Fruit fly (Drosophila melanogaster) whole organism, embryonic: Measurements from ENCODE around the gene CG43678.

ENCODE experiments used
- ATbp ChIP-seq: fragments of 200-800 bp; sonication (Bioruptor generic); optimal IDR thresholded peaks from 2 replicates; lab custom pipeline; 2017; ENCODE audit warnings: missing biosample characterization, mild to moderate bottlenecking, missing genetic modification characterization, missing genetic modification reagents
- Aef1 ChIP-seq: fragments of 200-800 bp; sonication (Bioruptor generic); IDR thresholded peaks from 3 replicates; pipeline ENCODE4 v1.3.6; 2022; ENCODE audit warnings: missing biosample characterization, missing genetic modification characterization
- Antp ChIP-seq: fragments of 200-800 bp; sonication (Bioruptor generic); optimal IDR thresholded peaks from 3 replicates; lab custom pipeline; 2016; ENCODE audit warnings: missing biosample characterization, missing genetic modification characterization
- Bdp1 ChIP-seq: fragments of 200-800 bp; sonication (Bioruptor generic); optimal IDR thresholded peaks from 3 replicates; lab custom pipeline; 2016; ENCODE audit warnings: missing biosample characterization, missing genetic modification characterization
- C15 ChIP-seq: fragments of 200-800 bp; sonication (Bioruptor generic); IDR thresholded peaks from 3 replicates; pipeline ENCODE4 v1.3.6; 2022; ENCODE audit warnings: missing biosample characterization, missing genetic modification characterization
- CG10147 ChIP-seq: fragments of 200-800 bp; sonication (Bioruptor generic); optimal IDR thresholded peaks from 2 replicates; lab custom pipeline; 2019; ENCODE audit warnings: missing biosample characterization, mild to moderate bottlenecking, missing genetic modification characterization, moderate library complexity
- CG12391 ChIP-seq: fragments of 200-800 bp; sonication (Bioruptor generic); optimal IDR thresholded peaks from 3 replicates; lab custom pipeline; 2018; ENCODE audit warnings: missing biosample characterization, mild to moderate bottlenecking, missing genetic modification characterization, moderate library complexity
- CG15011 ChIP-seq: fragments of 200-800 bp; sonication (Bioruptor generic); optimal IDR thresholded peaks from 3 replicates; lab custom pipeline; 2018; ENCODE audit warnings: missing biosample characterization, mild to moderate bottlenecking, missing genetic modification characterization
- CG15479 ChIP-seq: fragments of 200-800 bp; sonication (Bioruptor generic); optimal IDR thresholded peaks from 3 replicates; lab custom pipeline; 2019; ENCODE audit warnings: missing biosample characterization, mild to moderate bottlenecking, missing genetic modification characterization, moderate library complexity
- CG17912 ChIP-seq: fragments of 200-800 bp; sonication (Bioruptor generic); optimal IDR thresholded peaks from 2 replicates; lab custom pipeline; 2018; ENCODE audit warnings: missing biosample characterization, mild to moderate bottlenecking, missing genetic modification characterization
- CG1832 ChIP-seq: fragments of 200-800 bp; sonication (Bioruptor generic); optimal IDR thresholded peaks from 2 replicates; lab custom pipeline; 2017; ENCODE audit warnings: missing biosample characterization, mild to moderate bottlenecking, missing genetic modification characterization, inconsistent platforms
- CG2199 ChIP-seq: fragments of 200-800 bp; sonication (Bioruptor generic); IDR thresholded peaks from 3 replicates; pipeline ENCODE4 v1.3.6; 2022; ENCODE audit warnings: missing biosample characterization, missing genetic modification characterization
- CG30020 ChIP-seq: fragments of 200-800 bp; optimal IDR thresholded peaks from 2 replicates; lab custom pipeline; 2019; ENCODE audit warnings: missing biosample characterization, mild to moderate bottlenecking, missing genetic modification characterization, moderate library complexity
- CG5180 ChIP-seq: fragments of 200-800 bp; sonication (Bioruptor generic); optimal IDR thresholded peaks from 3 replicates; lab custom pipeline; 2017; ENCODE audit warnings: missing biosample characterization, missing genetic modification characterization, mild to moderate bottlenecking, moderate library complexity, missing genetic modification reagents
- CG8924 ChIP-seq: fragments of 200-800 bp; optimal IDR thresholded peaks from 3 replicates; lab custom pipeline; 2019; ENCODE audit warnings: missing biosample characterization, mild to moderate bottlenecking, missing genetic modification characterization, moderate library complexity
- CG9797 ChIP-seq: fragments of 200-800 bp; sonication (Bioruptor generic); optimal IDR thresholded peaks from 3 replicates; lab custom pipeline; 2018; ENCODE audit warnings: missing biosample characterization, mild to moderate bottlenecking, missing genetic modification characterization
- Dek ChIP-seq: fragments of 200-800 bp; sonication (Bioruptor generic); optimal IDR thresholded peaks from 3 replicates; lab custom pipeline; 2019; ENCODE audit warnings: missing biosample characterization, mild to moderate bottlenecking, missing genetic modification characterization, moderate library complexity
- Dip2 ChIP-seq: fragments of 200-800 bp; sonication (Bioruptor generic); IDR thresholded peaks from 2 replicates; pipeline ENCODE4 v1.3.6; 2022; ENCODE audit warnings: missing biosample characterization, missing genetic modification characterization
- Doc3 ChIP-seq: fragments of 200-800 bp; sonication (Bioruptor generic); IDR thresholded peaks from 3 replicates; pipeline ENCODE4 v1.3.6; 2022; ENCODE audit warnings: missing biosample characterization, missing genetic modification characterization; ENCODE audit not compliant: partially characterized antibody
- Eip74EF ChIP-seq, 2 experiments: fragments of 200-800 bp in 1 of 2; fragments of >200 bp in 1 of 2; sonication (Bioruptor generic) in 1 of 2; optimal IDR thresholded peaks; 2 replicates each; lab custom pipeline; 2017 to 2019; ENCODE audit warnings: missing biosample characterization in 2 of 2, missing genetic modification characterization in 2 of 2, mild to moderate bottlenecking in 1 of 2, moderate library complexity in 1 of 2
- HLHmδ ChIP-seq: fragments of 200-800 bp; sonication (Bioruptor generic); optimal IDR thresholded peaks from 2 replicates; lab custom pipeline; 2018; ENCODE audit warnings: missing biosample characterization, mild to moderate bottlenecking, missing genetic modification characterization, moderate library complexity
- HmgZ ChIP-seq: fragments of 200-800 bp; sonication (Bioruptor generic); optimal IDR thresholded peaks from 2 replicates; lab custom pipeline; 2018; ENCODE audit warnings: missing biosample characterization, mild to moderate bottlenecking, missing genetic modification characterization
- Hr51 ChIP-seq, 2 experiments: fragments of 200-800 bp; sonication (Bioruptor generic); optimal IDR thresholded peaks; 2 replicates in 1 of 2; 3 replicates in 1 of 2; lab custom pipeline; 2016 to 2018; ENCODE audit warnings: missing biosample characterization in 2 of 2, missing genetic modification characterization in 2 of 2, mild to moderate bottlenecking in 1 of 2, moderate library complexity in 1 of 2
- Mad ChIP-seq: fragments of 200-800 bp; sonication (Bioruptor generic); optimal IDR thresholded peaks from 2 replicates; lab custom pipeline; 2016; ENCODE audit warnings: missing biosample characterization, missing genetic modification characterization
- NC2α ChIP-seq: fragments of 200-800 bp; sonication (Bioruptor generic); optimal IDR thresholded peaks from 2 replicates; lab custom pipeline; 2016; ENCODE audit warnings: missing biosample characterization, missing genetic modification characterization
- NC2β ChIP-seq: fragments of 200-800 bp; sonication (Bioruptor generic); optimal IDR thresholded peaks from 2 replicates; lab custom pipeline; 2016; ENCODE audit warnings: missing biosample characterization, missing genetic modification characterization
- Nf-YB ChIP-seq: fragments of 200-800 bp; sonication (Bioruptor generic); optimal IDR thresholded peaks from 3 replicates; lab custom pipeline; 2019; ENCODE audit warnings: missing biosample characterization, mild to moderate bottlenecking, missing genetic modification characterization, moderate library complexity
- Poxn ChIP-seq: fragments of 200-800 bp; sonication (Bioruptor generic); IDR thresholded peaks from 2 replicates; pipeline ENCODE4 v1.3.6; 2022; ENCODE audit warnings: missing biosample characterization, missing genetic modification characterization
- Trl ChIP-seq, 3 experiments: fragments of >200 bp in 2 of 3; fragments of 200-800 bp in 1 of 3; sonication (Bioruptor generic) in 1 of 3; optimal IDR thresholded peaks; 2 replicates in 1 of 3; 3 replicates in 2 of 3; lab custom pipeline; 2016 to 2017; ENCODE audit warnings: missing biosample characterization in 1 of 3, missing genetic modification characterization in 1 of 3
- abd-A ChIP-seq: fragments of 200-800 bp; sonication (Bioruptor generic); optimal IDR thresholded peaks from 3 replicates; lab custom pipeline; 2019; ENCODE audit warnings: missing biosample characterization, mild to moderate bottlenecking, missing genetic modification characterization, moderate library complexity
- ash1 ChIP-seq: fragments of 200-800 bp; sonication (Bioruptor generic); optimal IDR thresholded peaks from 2 replicates; lab custom pipeline; 2018; ENCODE audit warnings: missing biosample characterization, mild to moderate bottlenecking, missing genetic modification characterization
- cato ChIP-seq: fragments of 200-800 bp; sonication (Bioruptor generic); optimal IDR thresholded peaks from 2 replicates; lab custom pipeline; 2016; ENCODE audit warnings: missing biosample characterization, missing genetic modification characterization, borderline replicate concordance
- cg ChIP-seq: fragments of 200-800 bp; sonication (Bioruptor generic); optimal IDR thresholded peaks from 3 replicates; lab custom pipeline; 2019; ENCODE audit warnings: missing biosample characterization, mild to moderate bottlenecking, missing genetic modification characterization, moderate library complexity
- corto ChIP-seq: fragments of 200-800 bp; sonication (Bioruptor generic); optimal IDR thresholded peaks from 2 replicates; lab custom pipeline; 2016; ENCODE audit warnings: missing biosample characterization, mild to moderate bottlenecking, missing genetic modification characterization, moderate library complexity
- dm ChIP-seq: fragments of 200-800 bp; sonication (Bioruptor generic); optimal IDR thresholded peaks from 3 replicates; lab custom pipeline; 2016; ENCODE audit warnings: missing biosample characterization, missing genetic modification characterization
- gsb ChIP-seq: fragments of 200-800 bp; sonication (Bioruptor generic); IDR thresholded peaks from 2 replicates; pipeline ENCODE4 v1.3.6; 2022; ENCODE audit warnings: missing biosample characterization, missing genetic modification characterization
- gt ChIP-seq: fragments of 200-800 bp; sonication (Bioruptor generic); IDR thresholded peaks from 2 replicates; pipeline ENCODE4 v1.3.6; 2022; ENCODE audit warnings: missing biosample characterization, missing genetic modification characterization
- her ChIP-seq: fragments of 200-800 bp; sonication (Bioruptor generic); optimal IDR thresholded peaks from 2 replicates; lab custom pipeline; 2016; ENCODE audit warnings: missing biosample characterization, missing genetic modification characterization
- kay ChIP-seq: fragments of 200-800 bp; sonication (Bioruptor generic); optimal IDR thresholded peaks from 2 replicates; lab custom pipeline; 2016; ENCODE audit warnings: missing biosample characterization, missing genetic modification characterization
- ken ChIP-seq: fragments of 200-800 bp; sonication (Bioruptor generic); IDR thresholded peaks from 3 replicates; pipeline ENCODE4 v1.3.6; 2022; ENCODE audit warnings: missing biosample characterization, missing genetic modification characterization
- lab ChIP-seq: fragments of 200-800 bp; sonication (Bioruptor generic); optimal IDR thresholded peaks from 3 replicates; lab custom pipeline; 2017; ENCODE audit warnings: missing biosample characterization, missing genetic modification characterization, mild to moderate bottlenecking, moderate library complexity, missing genetic modification reagents
- nerfin-1 ChIP-seq: fragments of 200-800 bp; sonication (Bioruptor generic); optimal IDR thresholded peaks from 3 replicates; lab custom pipeline; 2019; ENCODE audit warnings: missing biosample characterization, mild to moderate bottlenecking, missing genetic modification characterization, moderate library complexity
- p53 ChIP-seq: fragments of 200-800 bp; sonication (Bioruptor generic); optimal IDR thresholded peaks from 2 replicates; lab custom pipeline; 2016; ENCODE audit warnings: missing biosample characterization, missing genetic modification characterization
- peb ChIP-seq: fragments of 200-800 bp; sonication (Bioruptor generic); IDR thresholded peaks from 2 replicates; pipeline ENCODE4 v1.3.6; 2022; ENCODE audit warnings: missing biosample characterization, missing genetic modification characterization
- sisA ChIP-seq: fragments of 200-800 bp; sonication (Bioruptor generic); IDR thresholded peaks from 2 replicates; pipeline ENCODE4 v1.3.6; 2022; ENCODE audit warnings: missing biosample characterization, missing genetic modification characterization
- slbo ChIP-seq: fragments of 200-800 bp; sonication (Bioruptor generic); IDR thresholded peaks from 2 replicates; pipeline ENCODE4 v1.3.6; 2022; ENCODE audit warnings: missing biosample characterization, missing genetic modification characterization
- twi ChIP-seq: fragments of 200-800 bp; optimal IDR thresholded peaks from 2 replicates; lab custom pipeline; 2019; ENCODE audit warnings: missing biosample characterization, mild to moderate bottlenecking, missing genetic modification characterization, moderate library complexity
- wdn ChIP-seq: fragments of 200-800 bp; sonication (Bioruptor generic); IDR thresholded peaks from 2 replicates; pipeline ENCODE4 v1.3.6; 2022; ENCODE audit warnings: missing biosample characterization, missing genetic modification characterization
- wor ChIP-seq: fragments of 200-800 bp; sonication (Bioruptor generic); IDR thresholded peaks from 2 replicates; pipeline ENCODE4 v1.3.6; 2022; ENCODE audit warnings: missing biosample characterization, missing genetic modification characterization

Gene CG43678

dm6 chr3L:15031773-15032172 lies 17.5 kb downstream of the CG43678 start (continued):
- no peak for TF ChIP-seq cato (GFP tag; lab: Kevin White, UChicago)
- TF ChIP-seq CG5180 (GFP tag; lab: Kevin White, UChicago), result peak; percentile 41
- no peak for TF ChIP-seq slbo (GFP tag; lab: Robert Waterston, UW)
- TF ChIP-seq CG17912 (GFP tag; lab: Kevin White, UChicago), result no peak
- TF ChIP-seq Nf-YB, result peak; percentile 74
- peak; percentile 68 for TF ChIP-seq twi
- peak; percentile 39 for TF ChIP-seq abd-A
- no peak for TF ChIP-seq CG9797 (GFP tag; lab: Kevin White, UChicago)
- TF ChIP-seq Mad, result no peak
- no peak for TF ChIP-seq Doc3 (GFP tag; lab: Robert Waterston, UW)
- TF ChIP-seq Hr51 (GFP tag; optimal IDR thresholded peaks at IDR 0.05; lab: Kevin White, UChicago), result no peak
- peak; percentile 4 for TF ChIP-seq CG1832 (GFP tag; lab: Kevin White, UChicago)
- TF ChIP-seq wdn, result no peak
- no peak for TF ChIP-seq NC2β (GFP tag; lab: Kevin White, UChicago)
- TF ChIP-seq Eip74EF (GFP tag; optimal IDR thresholded peaks at IDR 0.05; lab: Kevin White, UChicago), result no peak
- no peak for TF ChIP-seq peb (GFP tag; lab: Robert Waterston, UW)
- peak; percentile 64 for TF ChIP-seq cg (GFP tag; lab: Kevin White, UChicago)
- no peak for TF ChIP-seq corto (GFP tag; lab: Kevin White, UChicago)
- no peak for TF ChIP-seq CG30020 (tag; lab: Kevin White, UChicago)
- TF ChIP-seq gt (GFP tag; lab: Robert Waterston, UW), result no peak
- no peak for TF ChIP-seq Poxn (GFP tag; lab: Robert Waterston, UW)
- TF ChIP-seq p53 (GFP tag; lab: Kevin White, UChicago), result no peak
- TF ChIP-seq Dip2 (GFP tag; lab: Robert Waterston, UW), result no peak

DNA sequence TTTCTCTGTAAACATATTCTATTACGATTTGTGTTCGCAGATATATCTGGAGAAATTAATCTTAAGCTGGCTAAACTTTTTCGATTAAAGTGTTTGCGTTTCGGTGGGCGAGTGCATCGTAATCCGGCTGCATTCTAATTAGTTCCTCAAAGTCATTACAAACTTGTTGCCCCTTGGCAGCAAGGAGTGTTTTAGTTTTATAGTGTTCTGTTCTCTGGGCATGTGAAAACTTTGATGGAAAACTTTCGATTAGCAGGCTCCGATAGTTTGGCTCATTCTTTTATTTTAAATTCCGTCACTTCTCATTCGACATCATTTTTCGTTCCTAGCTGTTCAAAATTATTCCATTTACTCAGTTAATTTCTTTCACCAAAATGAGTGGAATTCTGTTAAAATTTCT lies 26.1 kb downstream of the CG43678 start, which contains the start of gene CG32148:
TSS of gene CG32148 (plus strand) at position 301 of the 400 bp plus-strand sequence.
- TF ChIP-seq ash1 (GFP tag; lab: Kevin White, UChicago) (no peak), kay (GFP tag; lab: Kevin White, UChicago) (no peak)

DNA sequence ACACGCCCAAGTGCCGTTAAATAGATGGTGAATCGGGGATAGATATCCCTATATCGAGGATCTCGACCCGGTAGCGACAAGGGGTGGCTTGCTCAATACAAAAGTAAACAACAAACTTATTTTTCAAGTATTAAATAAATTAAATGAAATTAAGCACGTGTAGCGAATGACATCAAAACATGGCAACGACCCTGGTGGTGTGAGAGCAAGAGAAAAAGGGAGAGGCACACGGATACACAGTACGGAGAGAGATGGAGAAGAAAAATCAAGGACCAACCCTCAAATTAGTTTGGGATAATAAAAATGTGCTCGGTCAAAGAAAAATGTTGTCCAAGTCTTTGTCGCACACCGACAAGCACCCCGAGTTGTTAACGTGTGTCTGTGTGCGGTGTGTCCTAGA lies 28.3 kb downstream of the CG43678 start:
- TF ChIP-seq CG15011 (GFP tag; lab: Kevin White, UChicago), result no peak
- TF ChIP-seq wor (GFP tag; lab: Robert Waterston, UW), result no peak
- TF ChIP-seq CG8924 (tag; lab: Kevin White, UChicago), result peak; percentile 59
- no peak for TF ChIP-seq sisA (GFP tag; lab: Robert Waterston, UW)
- no peak for TF ChIP-seq CG12391
- no peak for TF ChIP-seq HmgZ (tag; lab: Kevin White, UChicago)
- TF ChIP-seq Dek (tag; lab: Kevin White, UChicago), result no peak
- no peak for TF ChIP-seq ATbp
- no peak for TF ChIP-seq HLHmδ (GFP tag; lab: Kevin White, UChicago)
- no peak for TF ChIP-seq ken
- no peak for TF ChIP-seq CG15479 (GFP tag; lab: Kevin White, UChicago)
- no peak for TF ChIP-seq C15 (GFP tag; lab: Robert Waterston, UW)
- no peak for TF ChIP-seq CG10147 (GFP tag; lab: Kevin White, UChicago)
- TF ChIP-seq Aef1 (GFP tag; lab: Robert Waterston, UW), result no peak
- no peak for TF ChIP-seq Antp (GFP tag; lab: Kevin White, UChicago)
- no peak for TF ChIP-seq her (GFP tag; lab: Kevin White, UChicago)
- no peak for TF ChIP-seq Bdp1
- no peak for TF ChIP-seq NC2α (GFP tag; lab: Kevin White, UChicago)
- no peak for TF ChIP-seq CG2199 (GFP tag; lab: Robert Waterston, UW)
- TF ChIP-seq dm (GFP tag; lab: Kevin White, UChicago), result no peak
- TF ChIP-seq Trl (optimal IDR thresholded peaks at IDR 0.05; lab: Kevin White, UChicago), result peak in 1 of 2 experiments; percentile 47
- TF ChIP-seq Trl (GFP tag; optimal IDR thresholded peaks at IDR 0.05; lab: Kevin White, UChicago), result no peak
- TF ChIP-seq nerfin-1, result peak; percentile 50
- TF ChIP-seq gsb, result no peak
- TF ChIP-seq lab (GFP tag; lab: Kevin White, UChicago), result no peak
